Worm (Caenorhabditis elegans): ENCODE measurements around the gene C18F10.7.

DNA sequence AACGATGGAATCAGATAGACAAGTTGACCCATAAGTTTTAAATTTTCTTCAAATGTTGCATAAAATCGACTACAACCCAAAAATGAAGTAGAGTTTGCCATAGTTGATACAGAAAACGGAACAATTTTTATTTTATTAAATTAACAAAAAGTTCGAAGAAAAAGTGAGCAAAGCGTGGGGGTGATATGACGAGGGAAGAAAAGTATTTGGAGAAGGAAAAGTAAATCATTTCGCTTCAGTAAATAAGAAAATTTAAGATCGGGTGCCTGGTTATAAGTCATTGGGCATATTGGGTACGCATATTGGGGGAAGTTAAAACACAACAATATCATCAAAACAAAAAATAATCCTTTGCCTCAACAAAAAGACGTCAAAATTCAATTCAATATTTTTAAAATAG lies 12.2 kb downstream of the C18F10.7 start, which contains the start of gene srg-6:
- TF ChIP-seq dpl-1 (GFP tag; optimal IDR thresholded peaks at IDR 0.05): no peak
- no peak for TF ChIP-seq daf-12 (tag; optimal IDR thresholded peaks at IDR 0.05)
- no peak for TF ChIP-seq fos-1 (tag; optimal IDR thresholded peaks at IDR 0.05)
- no peak for TF ChIP-seq hlh-11 (tag; optimal IDR thresholded peaks at IDR 0.05)
- no peak for TF ChIP-seq nhr-102 (tag; optimal IDR thresholded peaks at IDR 0.05)

All from whole organism, L4 larva.